Fruit fly (Drosophila melanogaster) whole organism, embryonic: ENCODE results near the gene CG5087.

ENCODE experiments used
- CG1832 ChIP-seq: fragments of 200-800 bp; sonication (Bioruptor generic); optimal IDR thresholded peaks from 2 replicates; lab custom pipeline; 2017; ENCODE audit warnings: missing biosample characterization, mild to moderate bottlenecking, missing genetic modification characterization, inconsistent platforms
- CG30020 ChIP-seq: fragments of 200-800 bp; optimal IDR thresholded peaks from 2 replicates; lab custom pipeline; 2019; ENCODE audit warnings: missing biosample characterization, mild to moderate bottlenecking, missing genetic modification characterization, moderate library complexity
- CG4282 ChIP-seq: fragments of 200-800 bp; sonication (Bioruptor generic); optimal IDR thresholded peaks from 2 replicates; lab custom pipeline; 2016; ENCODE audit warnings: missing biosample characterization, missing genetic modification characterization
- CG6654 ChIP-seq: fragments of 200-800 bp; sonication (Bioruptor generic); optimal IDR thresholded peaks from 2 replicates; lab custom pipeline; 2017; ENCODE audit warnings: missing biosample characterization, mild to moderate bottlenecking, missing genetic modification characterization
- CG6683 ChIP-seq: fragments of 200-800 bp; sonication (Bioruptor generic); optimal IDR thresholded peaks from 2 replicates; lab custom pipeline; 2017; ENCODE audit warnings: missing biosample characterization, mild to moderate bottlenecking, missing genetic modification characterization, missing genetic modification reagents
- Dad ChIP-seq: fragments of 200-800 bp; sonication (Bioruptor generic); optimal IDR thresholded peaks from 3 replicates; lab custom pipeline; 2016; ENCODE audit warnings: missing biosample characterization, missing genetic modification characterization
- Eip74EF ChIP-seq, 2 experiments: fragments of 200-800 bp in 1 of 2; fragments of >200 bp in 1 of 2; sonication (Bioruptor generic) in 1 of 2; optimal IDR thresholded peaks; 2 replicates each; lab custom pipeline; 2017 to 2019; ENCODE audit warnings: missing biosample characterization in 2 of 2, missing genetic modification characterization in 2 of 2, mild to moderate bottlenecking in 1 of 2, moderate library complexity in 1 of 2
- al ChIP-seq: fragments of 200-800 bp; sonication (Bioruptor generic); IDR thresholded peaks from 2 replicates; pipeline ENCODE4 v1.3.6; 2022; ENCODE audit warnings: missing biosample characterization, missing genetic modification characterization
- gro ChIP-seq: fragments of 200-800 bp; sonication (Bioruptor generic); optimal IDR thresholded peaks from 2 replicates; lab custom pipeline; 2016; ENCODE audit warnings: missing biosample characterization, missing genetic modification characterization
- nau ChIP-seq: fragments of 200-800 bp; sonication (Bioruptor generic); optimal IDR thresholded peaks from 3 replicates; lab custom pipeline; 2017; ENCODE audit warnings: missing biosample characterization, mild to moderate bottlenecking, missing genetic modification characterization, missing genetic modification reagents
- row ChIP-seq: fragments of 200-800 bp; sonication (Bioruptor generic); IDR thresholded peaks from 3 replicates; pipeline ENCODE4 v1.3.6; 2022; ENCODE audit warnings: missing biosample characterization, missing genetic modification characterization
- slbo ChIP-seq: fragments of 200-800 bp; sonication (Bioruptor generic); IDR thresholded peaks from 2 replicates; pipeline ENCODE4 v1.3.6; 2022; ENCODE audit warnings: missing biosample characterization, missing genetic modification characterization
- tna ChIP-seq: fragments of 200-800 bp; sonication (Bioruptor generic); IDR thresholded peaks from 2 replicates; pipeline ENCODE4 v1.3.6; 2022; ENCODE audit warnings: missing biosample characterization, missing genetic modification characterization; ENCODE audit not compliant: partially characterized antibody
- twi ChIP-seq: fragments of 200-800 bp; optimal IDR thresholded peaks from 2 replicates; lab custom pipeline; 2019; ENCODE audit warnings: missing biosample characterization, mild to moderate bottlenecking, missing genetic modification characterization, moderate library complexity

dm6 chr3L:9045318-9045717, 47.3 kb downstream of the CG5087 start:
- no peak for TF ChIP-seq CG4282 (GFP tag; lab: Kevin White, UChicago)
- no peak for TF ChIP-seq CG30020 (tag; lab: Kevin White, UChicago)
- no peak for TF ChIP-seq CG1832 (GFP tag; lab: Kevin White, UChicago)
- no peak for TF ChIP-seq nau (GFP tag; lab: Kevin White, UChicago)
- TF ChIP-seq al (GFP tag; lab: Robert Waterston, UW): peak; percentile 31; the same call in 1 of the 2 replicates
- TF ChIP-seq Dad (GFP tag; lab: Kevin White, UChicago): peak; percentile 59
- TF ChIP-seq twi (tag; lab: Kevin White, UChicago): no peak
- TF ChIP-seq gro (GFP tag; lab: Kevin White, UChicago): no peak
- TF ChIP-seq row (GFP tag; lab: Robert Waterston, UW): peak; percentile 80
- peak; percentile 69 for TF ChIP-seq slbo (GFP tag; lab: Robert Waterston, UW)
- no peak for TF ChIP-seq tna (GFP tag; lab: Robert Waterston, UW)
- no peak for TF ChIP-seq CG6683 (GFP tag; lab: Kevin White, UChicago)
- peak; percentile 19 for TF ChIP-seq CG6654 (GFP tag; lab: Kevin White, UChicago)
- TF ChIP-seq Eip74EF (GFP tag; optimal IDR thresholded peaks at IDR 0.05; lab: Kevin White, UChicago): peak in 1 of 2 experiments; percentile 50
